Fruit fly (Drosophila melanogaster): ENCODE data around the gene CG3032.
A peak's percentile ranks its signal among the peaks of the same experiment; 100 is the strongest.

CG3032 gene

DNA sequence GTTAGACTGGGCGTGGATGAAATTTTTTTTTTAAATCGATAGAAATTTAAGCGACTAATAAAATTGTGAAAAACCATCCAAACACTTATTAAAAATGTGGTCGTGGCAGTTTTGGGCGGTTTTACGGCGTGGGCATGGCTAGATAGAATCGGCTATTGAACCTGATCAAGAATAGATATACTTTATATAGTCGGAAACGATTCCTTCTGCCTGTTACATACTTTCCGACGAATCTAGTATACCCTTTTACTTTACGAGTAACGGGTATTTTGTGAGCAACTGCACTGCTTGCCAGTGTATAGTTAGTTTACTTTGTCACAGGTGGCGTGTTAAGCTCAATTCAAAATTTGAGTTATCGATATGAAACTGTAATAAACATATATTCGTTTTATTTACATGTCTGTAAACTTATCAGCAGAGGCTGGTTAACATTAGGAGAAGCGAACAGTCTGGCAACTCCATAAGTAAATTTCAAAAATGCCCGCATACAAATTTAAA is 1.3 kb upstream of the CG3032 start:
- TF ChIP-seq rn (GFP tag; IDR thresholded peaks at IDR 0.05) (no peak), D1 (tag; optimal IDR thresholded peaks at IDR 0.05) (no peak), CG15710 (tag; optimal IDR thresholded peaks at IDR 0.05) (peak; percentile 9), Snoo (tag; optimal IDR thresholded peaks at IDR 0.05) (peak; percentile 65), CG8159 (tag; optimal IDR thresholded peaks at IDR 0.05) (peak; percentile 25), CG32121 (GFP tag; IDR thresholded peaks at IDR 0.05) (peak; percentile 40; the same call in 1 of the 2 replicates), Ets98B (GFP tag; IDR thresholded peaks at IDR 0.05) (peak; percentile 57), Pif1B (GFP tag; optimal IDR thresholded peaks at IDR 0.05) (peak; percentile 35), fd96Ca (GFP tag; IDR thresholded peaks at IDR 0.05) (peak; percentile 29; the same call in 1 of the 3 replicates), CG17806 (tag; optimal IDR thresholded peaks at IDR 0.05) (peak; percentile 21), gl (tag; optimal IDR thresholded peaks at IDR 0.05) (no peak), CG14655 (GFP tag; optimal IDR thresholded peaks at IDR 0.05) (no peak), CG8301 (tag; optimal IDR thresholded peaks at IDR 0.05) (no peak), EcR (GFP tag; optimal IDR thresholded peaks at IDR 0.05) (no peak), CG9948 (tag; optimal IDR thresholded peaks at IDR 0.05) (peak; percentile 12), CG13204 (GFP tag; optimal IDR thresholded peaks at IDR 0.05) (no peak), CG10348 (GFP tag; IDR thresholded peaks at IDR 0.05) (no peak), Pif1A (GFP tag; optimal IDR thresholded peaks at IDR 0.05) (peak; percentile 61), CG34367 (tag; optimal IDR thresholded peaks at IDR 0.05) (no peak), CG12605 (GFP tag; IDR thresholded peaks at IDR 0.05) (peak; percentile 33; the same call in 1 of the 2 replicates), CG4496 (GFP tag; IDR thresholded peaks at IDR 0.05) (peak; percentile 68; the same call in 2 of the 3 replicates)

DNA sequence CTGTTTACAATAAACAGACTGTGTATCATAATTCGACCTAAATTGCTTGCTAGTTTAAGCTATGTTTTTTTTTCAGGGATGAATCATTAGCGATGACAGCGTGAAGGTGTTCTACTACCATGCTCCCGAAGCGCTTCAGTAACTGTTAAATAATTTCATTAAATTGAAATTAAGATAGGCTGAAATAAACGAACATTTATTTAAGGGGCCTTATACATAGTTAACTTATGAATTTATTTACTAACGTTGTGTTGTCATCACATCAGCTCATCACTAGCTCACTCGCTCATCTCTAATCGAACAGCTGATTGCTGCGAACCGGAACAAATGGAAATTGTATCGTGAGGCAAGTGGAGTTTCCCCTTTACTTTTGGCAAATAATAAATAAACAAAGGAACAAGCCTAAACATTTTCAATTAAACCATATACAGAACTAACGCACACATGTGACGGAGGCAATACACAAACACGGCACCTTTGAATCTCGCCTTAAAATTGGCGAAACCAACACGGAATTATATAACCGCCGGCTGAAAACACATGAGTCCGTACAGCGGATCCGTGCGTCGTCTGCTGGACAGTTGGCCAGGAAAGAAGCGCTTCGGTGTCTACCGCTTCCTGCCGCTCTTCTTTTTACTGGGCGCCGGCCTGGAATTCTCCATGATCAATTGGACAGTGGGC is 2.5 kb downstream of the CG3032 start, which contains the start of the genes cm, sloth1 and sloth2:
Gene cm, minus strand, starts transcription at position 83 of the 681 bp plus-strand sequence.
Gene sloth1, plus strand, starts transcription at position 295 of the 681 bp plus-strand sequence.
Gene sloth2, plus strand, starts transcription at position 295 of the 681 bp plus-strand sequence.
- peak; percentile 71 for TF ChIP-seq CG17806 (tag; optimal IDR thresholded peaks at IDR 0.05)
- TF ChIP-seq D1 (tag; optimal IDR thresholded peaks at IDR 0.05) = no peak
- peak; percentile 50 for TF ChIP-seq gl (tag; optimal IDR thresholded peaks at IDR 0.05)
- TF ChIP-seq CG4496 (GFP tag; IDR thresholded peaks at IDR 0.05) = peak; percentile 84
- TF ChIP-seq CG34367 (tag; optimal IDR thresholded peaks at IDR 0.05) = peak; percentile 77
- peak; percentile 35 for TF ChIP-seq CG13204 (GFP tag; optimal IDR thresholded peaks at IDR 0.05)
- TF ChIP-seq Pif1B (GFP tag; optimal IDR thresholded peaks at IDR 0.05) = peak; percentile 80
- TF ChIP-seq CG9948 (tag; optimal IDR thresholded peaks at IDR 0.05) = peak; percentile 64
- TF ChIP-seq Pif1A (GFP tag; optimal IDR thresholded peaks at IDR 0.05) = peak; percentile 83
- TF ChIP-seq rn (GFP tag; IDR thresholded peaks at IDR 0.05) = peak; percentile 34; the same call in 1 of the 2 replicates
- TF ChIP-seq Ets98B (GFP tag; IDR thresholded peaks at IDR 0.05) = peak; percentile 78
- TF ChIP-seq EcR (GFP tag; optimal IDR thresholded peaks at IDR 0.05) = no peak
- TF ChIP-seq CG12605 (GFP tag; IDR thresholded peaks at IDR 0.05) = peak; percentile 62; the same call in 1 of the 2 replicates
- peak; percentile 85 for TF ChIP-seq CG32121 (GFP tag; IDR thresholded peaks at IDR 0.05)
- peak; percentile 84 for TF ChIP-seq fd96Ca (GFP tag; IDR thresholded peaks at IDR 0.05)
- peak; percentile 82 for TF ChIP-seq CG15710 (tag; optimal IDR thresholded peaks at IDR 0.05)
- peak; percentile 76 for TF ChIP-seq CG8159 (tag; optimal IDR thresholded peaks at IDR 0.05)
- peak; percentile 72 for TF ChIP-seq CG8301 (tag; optimal IDR thresholded peaks at IDR 0.05)
- peak; percentile 68 for TF ChIP-seq Snoo (tag; optimal IDR thresholded peaks at IDR 0.05)
- TF ChIP-seq CG10348 (GFP tag; IDR thresholded peaks at IDR 0.05) = no peak
- peak; percentile 75 for TF ChIP-seq CG14655 (GFP tag; optimal IDR thresholded peaks at IDR 0.05)

DNA sequence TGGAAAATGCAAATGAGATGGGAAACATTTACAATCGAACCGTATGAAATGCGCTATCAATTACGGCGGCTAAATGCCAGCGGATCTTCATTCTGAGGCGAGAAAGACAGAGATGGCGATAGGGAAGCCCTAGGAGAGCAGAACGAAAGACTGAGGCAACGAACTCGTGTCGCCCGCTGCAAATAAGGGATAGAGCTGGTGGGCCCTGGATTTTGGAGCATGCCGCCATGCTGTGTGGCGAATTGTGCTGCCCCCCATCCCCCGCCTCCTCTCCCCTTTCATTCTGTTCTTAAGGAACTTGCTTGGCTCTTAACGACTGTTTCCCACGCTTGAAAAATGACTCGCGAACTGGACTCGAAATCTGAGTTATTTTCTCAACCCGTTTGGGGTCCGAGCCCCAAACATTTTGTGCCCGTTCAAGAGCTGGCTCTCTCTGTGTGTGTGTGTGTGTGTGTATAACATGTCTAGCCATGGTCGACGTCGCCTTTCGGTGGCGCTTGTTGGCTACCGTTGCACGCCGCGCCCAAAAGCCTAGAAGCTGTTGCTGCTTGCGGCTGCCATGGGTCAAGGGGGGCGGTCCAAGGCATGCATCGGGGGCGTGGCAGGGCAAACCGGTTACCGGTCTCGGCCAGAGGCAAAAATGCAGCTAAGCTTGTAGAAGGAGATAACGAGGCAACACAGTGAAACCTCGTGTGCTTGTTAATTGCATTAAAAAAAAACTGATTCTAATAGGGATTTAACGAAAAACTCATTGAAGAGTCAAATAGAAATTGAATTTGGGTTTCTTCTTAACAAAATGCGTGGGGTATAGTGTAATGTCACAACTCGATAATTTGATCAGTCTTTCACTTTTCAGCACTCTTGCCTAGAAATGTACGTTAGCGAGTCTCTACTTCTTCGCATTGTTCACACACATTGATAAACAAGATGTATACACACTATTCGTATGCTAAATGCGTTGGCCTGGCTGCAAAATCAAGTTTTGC is 5.3 kb downstream of the CG3032 start:
- TF ChIP-seq CG32121 (GFP tag; IDR thresholded peaks at IDR 0.05) = peak; percentile 75; the same call in 1 of the 2 replicates
- TF ChIP-seq CG8159 (tag; optimal IDR thresholded peaks at IDR 0.05) = peak; percentile 79
- TF ChIP-seq Snoo (tag; optimal IDR thresholded peaks at IDR 0.05) = peak; percentile 56
- peak; percentile 58 for TF ChIP-seq gl (tag; optimal IDR thresholded peaks at IDR 0.05)
- peak; percentile 76 for TF ChIP-seq CG15710 (tag; optimal IDR thresholded peaks at IDR 0.05)
- peak; percentile 73; the same call in 2 of the 3 replicates for TF ChIP-seq fd96Ca (GFP tag; IDR thresholded peaks at IDR 0.05)
- TF ChIP-seq CG9948 (tag; optimal IDR thresholded peaks at IDR 0.05) = peak; percentile 74
- TF ChIP-seq CG4496 (GFP tag; IDR thresholded peaks at IDR 0.05) = peak; percentile 78
- TF ChIP-seq rn (GFP tag; IDR thresholded peaks at IDR 0.05) = peak; percentile 32; the same call in 1 of the 2 replicates
- TF ChIP-seq CG12605 (GFP tag; IDR thresholded peaks at IDR 0.05) = no peak; the same call in 1 of the 2 replicates
- TF ChIP-seq Pif1B (GFP tag; optimal IDR thresholded peaks at IDR 0.05) = peak; percentile 9
- TF ChIP-seq CG13204 (GFP tag; optimal IDR thresholded peaks at IDR 0.05) = no peak
- peak; percentile 78 for TF ChIP-seq EcR (GFP tag; optimal IDR thresholded peaks at IDR 0.05)
- TF ChIP-seq CG10348 (GFP tag; IDR thresholded peaks at IDR 0.05) = 0 out of 2 replicates have a peak, but pooled peaks have one; percentile 37
- TF ChIP-seq D1 (tag; optimal IDR thresholded peaks at IDR 0.05) = no peak
- TF ChIP-seq CG17806 (tag; optimal IDR thresholded peaks at IDR 0.05) = peak; percentile 69
- peak; percentile 66 for TF ChIP-seq Pif1A (GFP tag; optimal IDR thresholded peaks at IDR 0.05)
- peak; percentile 73 for TF ChIP-seq CG8301 (tag; optimal IDR thresholded peaks at IDR 0.05)
- peak; percentile 77 for TF ChIP-seq CG14655 (GFP tag; optimal IDR thresholded peaks at IDR 0.05)
- TF ChIP-seq CG34367 (tag; optimal IDR thresholded peaks at IDR 0.05) = peak; percentile 66
- TF ChIP-seq Ets98B (GFP tag; IDR thresholded peaks at IDR 0.05) = peak; percentile 65

DNA sequence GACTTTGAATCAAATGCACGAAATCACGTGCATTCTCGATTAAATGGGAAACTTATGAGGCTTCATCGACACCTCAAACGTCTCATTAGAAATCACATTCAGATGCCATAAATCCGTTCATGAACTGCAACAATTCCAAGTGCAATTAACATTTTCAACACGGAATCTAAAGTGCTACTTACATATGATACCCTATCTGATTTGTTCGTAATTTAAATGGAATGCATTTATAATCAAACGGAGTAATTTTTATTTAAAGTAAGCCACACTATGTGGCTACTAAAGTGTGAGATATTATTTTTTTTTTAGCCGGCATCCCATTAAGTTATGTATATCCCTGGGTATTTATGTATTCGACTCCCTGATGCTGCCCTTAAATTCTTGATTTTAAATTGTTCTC is 6.0 kb downstream of the CG3032 start:
- TF ChIP-seq CG8159 (tag; optimal IDR thresholded peaks at IDR 0.05) = peak; percentile 27
- TF ChIP-seq gl (tag; optimal IDR thresholded peaks at IDR 0.05) = no peak
- TF ChIP-seq D1 (tag; optimal IDR thresholded peaks at IDR 0.05) = no peak
- TF ChIP-seq Pif1A (GFP tag; optimal IDR thresholded peaks at IDR 0.05) = peak; percentile 16
- peak; percentile 5 for TF ChIP-seq CG14655 (GFP tag; optimal IDR thresholded peaks at IDR 0.05)
- peak; percentile 7 for TF ChIP-seq CG9948 (tag; optimal IDR thresholded peaks at IDR 0.05)
- TF ChIP-seq Pif1B (GFP tag; optimal IDR thresholded peaks at IDR 0.05) = no peak
- no peak for TF ChIP-seq CG13204 (GFP tag; optimal IDR thresholded peaks at IDR 0.05)
- TF ChIP-seq CG34367 (tag; optimal IDR thresholded peaks at IDR 0.05) = no peak
- TF ChIP-seq CG17806 (tag; optimal IDR thresholded peaks at IDR 0.05) = peak; percentile 20
- no peak for TF ChIP-seq CG10348 (GFP tag; IDR thresholded peaks at IDR 0.05)
- peak; percentile 26 for TF ChIP-seq CG15710 (tag; optimal IDR thresholded peaks at IDR 0.05)
